Worm (Caenorhabditis elegans) whole organism, mixed stage, embryonic: Measurements from ENCODE around the gene nta-1.

Source experiments
- bed-3 ChIP-seq: fragments of 200-800 bp; sonication (Bioruptor generic); optimal IDR thresholded peaks from 3 replicates; lab custom pipeline; 2018; ENCODE audit warnings: mild to moderate bottlenecking, missing genetic modification characterization, moderate library complexity, missing compliant biosample characterization
- ceh-39 ChIP-seq: fragments of 150-350 bp; optimal IDR thresholded peaks from 2 replicates; lab custom pipeline; 2014; ENCODE audit warnings: missing biosample characterization, missing genetic modification characterization
- ceh-43 ChIP-seq: fragments of 200-800 bp; sonication (Bioruptor generic); optimal IDR thresholded peaks from 2 replicates; lab custom pipeline; 2018; ENCODE audit warnings: mild to moderate bottlenecking, missing genetic modification characterization, moderate library complexity, missing compliant biosample characterization
- ceh-83 ChIP-seq: fragments of 200-800 bp; sonication (Bioruptor generic); optimal IDR thresholded peaks from 2 replicates; lab custom pipeline; 2018; ENCODE audit warnings: mild to moderate bottlenecking, missing genetic modification characterization, missing compliant biosample characterization
- ces-1 ChIP-seq: fragments of 150-350 bp; optimal IDR thresholded peaks from 2 replicates; lab custom pipeline; 2014; ENCODE audit warnings: missing biosample characterization, missing genetic modification reagents, missing genetic modification characterization
- cnd-1 ChIP-seq: fragments of 200-800 bp; sonication (Bioruptor generic); optimal IDR thresholded peaks from 2 replicates; lab custom pipeline; 2018; ENCODE audit warnings: mild to moderate bottlenecking, missing genetic modification characterization, missing compliant biosample characterization
- drap-1 ChIP-seq: fragments of 200-800 bp; sonication (Bioruptor generic); optimal IDR thresholded peaks from 3 replicates; lab custom pipeline; 2018; ENCODE audit warnings: mild to moderate bottlenecking, missing genetic modification characterization, missing compliant biosample characterization
- elt-1 ChIP-seq: sonication (generic microtip); optimal IDR thresholded peaks from 2 replicates; lab custom pipeline; 2017; ENCODE audit warnings: missing genetic modification characterization, mild to moderate bottlenecking, missing compliant biosample characterization, antibody characterized with exemption, moderate library complexity, borderline replicate concordance; ENCODE audit not compliant: insufficient read depth
- elt-3 ChIP-seq: fragments of 150-350 bp; optimal IDR thresholded peaks from 2 replicates; lab custom pipeline; 2014; ENCODE audit warnings: missing biosample characterization, missing genetic modification characterization
- flh-1 ChIP-seq: fragments of 200-800 bp; sonication (Bioruptor generic); optimal IDR thresholded peaks from 2 replicates; lab custom pipeline; 2018; ENCODE audit warnings: mild to moderate bottlenecking, missing genetic modification characterization, moderate library complexity, missing compliant biosample characterization
- ham-2 ChIP-seq: fragments of 200-800 bp; sonication (Bioruptor generic); optimal IDR thresholded peaks from 2 replicates; lab custom pipeline; 2018; ENCODE audit warnings: mild to moderate bottlenecking, missing genetic modification characterization, missing compliant biosample characterization
- hlh-1 ChIP-seq: fragments of 150-350 bp; optimal IDR thresholded peaks from 2 replicates; lab custom pipeline; 2014; ENCODE audit warnings: missing biosample characterization, missing genetic modification reagents, missing genetic modification characterization
- lin-32 ChIP-seq: fragments of 200-800 bp; sonication (Bioruptor generic); optimal IDR thresholded peaks from 2 replicates; lab custom pipeline; 2018; ENCODE audit warnings: mild to moderate bottlenecking, missing genetic modification characterization, missing compliant biosample characterization
- mab-5 ChIP-seq: fragments of 150-350 bp; optimal IDR thresholded peaks from 2 replicates; lab custom pipeline; 2014; ENCODE audit warnings: missing biosample characterization, missing genetic modification characterization
- mls-2 ChIP-seq: sonication (generic microtip); optimal IDR thresholded peaks from 2 replicates; lab custom pipeline; 2016; ENCODE audit warnings: mild to moderate bottlenecking, missing genetic modification characterization, moderate library complexity, missing compliant biosample characterization
- nhr-12 ChIP-seq: fragments of 150-350 bp; optimal IDR thresholded peaks from 2 replicates; lab custom pipeline; 2014; ENCODE audit warnings: missing biosample characterization, missing genetic modification characterization
- nhr-2 ChIP-seq: fragments of 150-350 bp; optimal IDR thresholded peaks from 2 replicates; lab custom pipeline; 2014; ENCODE audit warnings: missing biosample characterization, missing genetic modification characterization
- nhr-28 ChIP-seq: fragments of 150-350 bp; optimal IDR thresholded peaks from 2 replicates; lab custom pipeline; 2014; ENCODE audit warnings: missing biosample characterization, missing genetic modification characterization
- nhr-76 ChIP-seq: sonication (generic microtip); optimal IDR thresholded peaks from 2 replicates; lab custom pipeline; 2017; ENCODE audit warnings: missing biosample characterization, missing genetic modification characterization
- sem-2 ChIP-seq: fragments of 200-800 bp; sonication (Bioruptor generic); optimal IDR thresholded peaks from 2 replicates; lab custom pipeline; 2018; ENCODE audit warnings: mild to moderate bottlenecking, missing genetic modification characterization, missing compliant biosample characterization
- snpc-4 ChIP-seq: fragments of 150-350 bp; optimal IDR thresholded peaks from 2 replicates; lab custom pipeline; 2014; ENCODE audit warnings: missing biosample characterization, missing genetic modification characterization
- sptf-1 ChIP-seq: sonication (generic microtip); optimal IDR thresholded peaks from 2 replicates; lab custom pipeline; 2017; ENCODE audit warnings: mild to moderate bottlenecking, missing genetic modification characterization, moderate library complexity, missing compliant biosample characterization
- tbx-8 ChIP-seq: fragments of 200-800 bp; sonication (Bioruptor generic); optimal IDR thresholded peaks from 2 replicates; lab custom pipeline; 2018; ENCODE audit warnings: mild to moderate bottlenecking, missing genetic modification characterization, moderate library complexity, missing compliant biosample characterization
- unc-120 ChIP-seq: sonication (generic microtip); optimal IDR thresholded peaks from 2 replicates; lab custom pipeline; 2017; ENCODE audit warnings: missing genetic modification characterization, missing compliant biosample characterization; ENCODE audit not compliant: poor library complexity, severe bottlenecking
- unc-39 ChIP-seq: fragments of 150-350 bp; optimal IDR thresholded peaks from 2 replicates; lab custom pipeline; 2014; ENCODE audit warnings: missing biosample characterization, missing genetic modification characterization
- unc-62 ChIP-seq: fragments of 150-350 bp; optimal IDR thresholded peaks from 2 replicates; lab custom pipeline; 2014; ENCODE audit warnings: missing biosample characterization, missing genetic modification reagents, missing genetic modification characterization
- zip-8 ChIP-seq: fragments of 150-350 bp; optimal IDR thresholded peaks from 2 replicates; lab custom pipeline; 2014; ENCODE audit warnings: missing biosample characterization, missing genetic modification characterization
- ztf-11 ChIP-seq: fragments of 150-350 bp; optimal IDR thresholded peaks from 2 replicates; lab custom pipeline; 2014; ENCODE audit warnings: missing biosample characterization, missing genetic modification characterization

The nta-1 gene

ce11 chrII:3741584-3741983, 2.0 kb downstream of the nta-1 start, which contains the start of gene F12E12.1:
Gene F12E12.1, plus strand, starts transcription at chrII:3741884.
- TF ChIP-seq ces-1 (GFP tag; lab: Kevin White, UChicago), result no peak
- no peak for TF ChIP-seq snpc-4
- TF ChIP-seq sem-2, result no peak
- no peak for TF ChIP-seq elt-1 (tag; lab: Kevin White, UChicago)
- TF ChIP-seq drap-1 (GFP tag; lab: Kevin White, UChicago), result no peak
- TF ChIP-seq ham-2 (GFP tag; lab: Kevin White, UChicago), result no peak
- no peak for TF ChIP-seq nhr-76 (tag; lab: Kevin White, UChicago)
- TF ChIP-seq, all 35 proteins: peak for 0

ce11 chrII:3739647-3740046, 4.0 kb downstream of the nta-1 start, which contains the start of gene F12E12.2:
Gene F12E12.2, plus strand, starts transcription at chrII:3739947.
- TF ChIP-seq ceh-83 (GFP tag; lab: Kevin White, UChicago) (no peak), zip-8 (no peak), ztf-11 (no peak), bed-3 (GFP tag; lab: Kevin White, UChicago) (no peak), unc-39 (tag; lab: Kevin White, UChicago) (no peak), ham-2 (GFP tag; lab: Kevin White, UChicago) (no peak), cnd-1 (tag; lab: Kevin White, UChicago) (no peak), elt-3 (tag; lab: Kevin White, UChicago) (no peak)

DNA sequence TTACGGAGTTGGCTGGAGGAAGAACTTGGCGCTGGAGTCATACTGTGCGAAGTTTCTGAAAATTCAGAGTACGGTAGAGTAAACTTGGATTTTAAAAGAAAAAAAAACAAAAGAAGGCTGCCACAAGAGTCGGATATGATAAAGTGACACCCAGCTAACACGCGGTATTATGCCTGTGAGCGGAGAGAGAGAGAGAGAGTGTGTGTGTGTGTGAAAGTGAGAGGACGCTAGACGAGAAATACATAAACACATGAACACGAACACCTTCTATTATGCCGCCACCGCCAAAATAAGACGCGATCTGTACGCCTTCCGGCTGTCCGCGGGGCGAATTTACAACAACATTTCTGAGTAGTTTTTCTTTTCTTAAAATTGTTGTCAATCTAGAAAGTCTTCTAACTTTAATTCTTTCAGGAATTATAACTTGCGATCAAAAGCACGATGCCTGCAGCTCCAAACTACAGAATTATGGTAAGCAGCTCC, 6.7 kb downstream of the nta-1 start, which contains the start of gene F12E12.6:
F12E12.6 (minus strand) TSS at position 51 of the 483 bp plus-strand sequence.
- no peak for TF ChIP-seq zip-8
- TF ChIP-seq ceh-83 (GFP tag; lab: Kevin White, UChicago), result no peak
- TF ChIP-seq hlh-1 (tag; lab: Kevin White, UChicago), result no peak
- no peak for TF ChIP-seq mab-5 (tag; lab: Kevin White, UChicago)
- no peak for TF ChIP-seq unc-120
- no peak for TF ChIP-seq elt-3 (tag; lab: Kevin White, UChicago)
- no peak for TF ChIP-seq nhr-2 (tag; lab: Kevin White, UChicago)
- no peak for TF ChIP-seq lin-32 (GFP tag; lab: Kevin White, UChicago)
- TF ChIP-seq tbx-8 (GFP tag; lab: Kevin White, UChicago), result no peak
- TF ChIP-seq nhr-12 (tag; lab: Kevin White, UChicago), result no peak
- TF ChIP-seq, all 35 proteins: peak for 0

ce11 chrII:3731723-3732122, 11.9 kb downstream of the nta-1 start, which contains the start of the genes sdz-12 and bath-31:
Gene sdz-12, minus strand, starts transcription at chrII:3731823.
Gene bath-31, plus strand, starts transcription at chrII:3731973.
- TF ChIP-seq ceh-39 (no peak), lin-32 (GFP tag; lab: Kevin White, UChicago) (no peak), elt-3 (tag; lab: Kevin White, UChicago) (no peak), ztf-11 (no peak), nhr-28 (no peak), sptf-1 (tag; lab: Kevin White, UChicago) (no peak), snpc-4 (no peak)

DNA sequence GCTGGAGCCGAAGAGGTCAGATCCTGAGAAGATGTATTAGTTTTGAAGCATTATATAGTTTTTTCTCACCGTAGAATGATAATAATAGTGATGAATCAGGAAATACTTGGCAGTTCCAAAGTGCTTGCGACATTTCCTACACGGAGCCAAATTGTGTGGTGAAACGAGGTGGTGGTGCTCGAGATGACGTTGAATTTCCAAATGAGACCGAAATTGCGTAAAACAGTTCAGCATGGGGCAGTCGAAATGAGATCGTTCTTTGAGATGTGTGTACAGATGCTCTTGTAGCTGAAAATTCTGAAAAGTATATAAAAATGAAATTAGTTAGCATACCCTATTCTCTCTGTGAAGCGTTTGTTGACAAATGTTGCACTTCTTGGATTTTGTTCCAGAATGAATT, 15.6 kb downstream of the nta-1 start, which contains the start of gene C46E10.8:
C46E10.8 (minus strand) TSS at position 101 of the 400 bp plus-strand sequence.
- TF ChIP-seq ztf-11, result no peak
- no peak for TF ChIP-seq ham-2 (GFP tag; lab: Kevin White, UChicago)
- TF ChIP-seq ceh-39, result no peak
- TF ChIP-seq flh-1, result no peak
- TF ChIP-seq nhr-12 (tag; lab: Kevin White, UChicago), result no peak
- no peak for TF ChIP-seq nhr-76 (tag; lab: Kevin White, UChicago)
- no peak for TF ChIP-seq tbx-8 (GFP tag; lab: Kevin White, UChicago)
- TF ChIP-seq mls-2, result no peak
- no peak for TF ChIP-seq mab-5 (tag; lab: Kevin White, UChicago)
- TF ChIP-seq unc-62 (GFP tag; lab: Kevin White, UChicago), result no peak
- no peak for TF ChIP-seq hlh-1 (tag; lab: Kevin White, UChicago)
- no peak for TF ChIP-seq zip-8
- no peak for TF ChIP-seq ceh-43

DNA sequence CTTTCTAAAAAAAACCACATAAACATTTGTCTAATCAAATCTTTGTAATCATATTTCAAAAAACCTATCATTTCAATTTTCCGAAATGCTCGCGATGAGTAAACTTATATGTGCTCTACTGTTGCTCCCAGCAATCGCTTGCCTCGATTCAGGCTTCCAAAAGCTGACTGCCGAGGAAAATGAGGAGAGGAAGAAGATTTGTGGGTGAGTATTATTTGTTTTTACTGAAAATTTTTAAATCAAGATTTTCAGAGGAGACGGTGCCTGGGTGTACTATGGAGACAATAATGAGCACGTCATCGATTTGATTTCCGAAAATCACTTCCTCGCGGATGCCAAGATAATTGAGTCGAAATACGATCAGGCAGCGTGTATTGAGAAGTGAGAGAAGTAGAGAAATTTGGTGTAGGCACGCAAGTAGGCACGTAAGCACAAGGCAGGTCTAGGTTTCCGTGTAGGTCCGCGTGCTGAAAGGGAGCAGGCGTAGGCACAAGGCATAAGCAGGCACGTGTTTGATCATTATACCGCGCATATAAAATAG, 19.4 kb downstream of the nta-1 start, which contains the start of gene C46E10.1:
C46E10.1 (plus strand) TSS at position 51 of the 541 bp plus-strand sequence.
- no peak for TF ChIP-seq hlh-1 (tag; lab: Kevin White, UChicago)
